Worm (Caenorhabditis elegans): ENCODE measurements around the gene tkr-1.

Gene tkr-1

DNA sequence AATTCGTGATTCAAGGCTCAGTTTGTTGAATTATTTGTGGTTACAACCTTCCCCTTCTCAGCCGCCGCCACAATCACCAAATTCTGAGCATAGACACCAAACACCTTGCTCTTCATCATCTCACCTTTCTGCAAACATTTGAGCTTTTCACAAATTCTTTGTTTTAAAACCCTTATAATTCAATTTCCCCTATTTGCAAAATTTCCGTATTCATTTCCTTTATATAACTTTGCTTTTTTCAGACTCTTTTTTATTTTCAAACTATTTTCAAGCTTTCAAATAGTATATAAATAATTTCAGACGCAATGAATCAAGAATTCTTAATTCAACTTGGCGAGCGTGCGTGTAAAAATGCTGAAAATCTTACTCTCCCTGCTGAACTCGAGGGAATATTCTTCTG is at the start of gene tkr-1:
TSS of gene tkr-1 (plus strand) at position 301 of the 400 bp plus-strand sequence.
- TF ChIP-seq W03F9.2 (tag; optimal IDR thresholded peaks at IDR 0.05) (no peak), dao-5 (tag; optimal IDR thresholded peaks at IDR 0.05) (no peak), him-1 (tag; optimal IDR thresholded peaks at IDR 0.05) (no peak)

ce11 chrIII:9334174-9334573 is 49.4 kb upstream of the tkr-1 start, which contains the start of gene elo-4:
TSS of gene elo-4 (minus strand) at chrIII:9334274.
- TF ChIP-seq dao-5 (tag; optimal IDR thresholded peaks at IDR 0.05) (no peak), him-1 (tag; optimal IDR thresholded peaks at IDR 0.05) (no peak)

DNA sequence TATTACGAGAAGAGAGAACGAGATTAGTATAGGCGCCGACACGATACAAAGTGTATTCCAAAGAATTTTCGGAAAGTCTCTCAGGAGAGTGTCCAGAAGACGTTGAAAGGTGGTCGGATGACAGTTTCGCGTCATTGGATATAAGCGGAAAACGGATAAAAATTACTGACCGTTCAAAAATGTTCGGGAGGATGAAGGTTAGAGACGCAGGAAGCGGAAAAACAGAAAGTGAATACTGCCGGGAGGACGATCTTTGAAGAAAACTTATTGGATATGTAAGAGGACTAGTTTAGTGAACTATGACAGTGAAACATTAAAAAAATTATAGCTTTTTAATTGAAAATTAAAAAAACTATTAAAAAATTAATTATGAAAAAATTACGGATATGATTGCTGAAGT is 48.5 kb upstream of the tkr-1 start:
- no peak for TF ChIP-seq him-1 (tag; optimal IDR thresholded peaks at IDR 0.05)
- no peak for TF ChIP-seq dao-5 (tag; optimal IDR thresholded peaks at IDR 0.05)
- no peak for TF ChIP-seq W03F9.2 (tag; optimal IDR thresholded peaks at IDR 0.05)

- no peak for TF ChIP-seq him-1 (tag; optimal IDR thresholded peaks at IDR 0.05)
These were observed 46.8 kb upstream of the tkr-1 start for ce11 chrIII:9336807-9337206.

DNA sequence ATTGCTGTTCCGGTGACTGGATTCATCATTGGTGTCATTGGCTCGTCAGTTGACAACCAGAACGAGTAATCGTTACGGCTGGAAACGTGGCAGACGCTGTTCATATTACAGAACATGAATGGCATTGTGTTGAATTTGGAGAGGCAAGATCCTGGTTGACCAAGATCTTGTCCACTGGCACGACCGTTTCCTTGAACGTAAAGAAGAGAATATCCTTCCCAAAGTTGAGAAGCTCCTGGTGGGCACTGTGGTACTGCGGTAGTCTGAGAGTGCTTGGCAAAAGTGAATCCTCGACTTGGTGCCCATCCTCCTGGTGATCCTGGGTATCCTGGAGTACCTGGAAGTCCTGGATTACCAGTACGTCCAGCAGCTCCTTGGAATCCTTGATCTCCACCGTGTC is 45.6 kb upstream of the tkr-1 start:
- no peak for TF ChIP-seq W03F9.2 (tag; optimal IDR thresholded peaks at IDR 0.05)

ce11 chrIII:9340025-9340424 is 43.6 kb upstream of the tkr-1 start:
- TF ChIP-seq W03F9.2 (tag; optimal IDR thresholded peaks at IDR 0.05) (no peak), him-1 (tag; optimal IDR thresholded peaks at IDR 0.05) (no peak), dao-5 (tag; optimal IDR thresholded peaks at IDR 0.05) (no peak)

ce11 chrIII:9344347-9344746 is 39.2 kb upstream of the tkr-1 start, which contains the start of gene emb-9:
TSS of gene emb-9 (minus strand) at chrIII:9344447.
- TF ChIP-seq W03F9.2 (tag; optimal IDR thresholded peaks at IDR 0.05) (no peak), him-1 (tag; optimal IDR thresholded peaks at IDR 0.05) (no peak), dao-5 (tag; optimal IDR thresholded peaks at IDR 0.05) (no peak)

- TF ChIP-seq W03F9.2 (tag; optimal IDR thresholded peaks at IDR 0.05) = no peak
- no peak for TF ChIP-seq dao-5 (tag; optimal IDR thresholded peaks at IDR 0.05)
- no peak for TF ChIP-seq him-1 (tag; optimal IDR thresholded peaks at IDR 0.05)
These were observed 37.5 kb upstream of the tkr-1 start for ce11 chrIII:9346114-9346513.

DNA sequence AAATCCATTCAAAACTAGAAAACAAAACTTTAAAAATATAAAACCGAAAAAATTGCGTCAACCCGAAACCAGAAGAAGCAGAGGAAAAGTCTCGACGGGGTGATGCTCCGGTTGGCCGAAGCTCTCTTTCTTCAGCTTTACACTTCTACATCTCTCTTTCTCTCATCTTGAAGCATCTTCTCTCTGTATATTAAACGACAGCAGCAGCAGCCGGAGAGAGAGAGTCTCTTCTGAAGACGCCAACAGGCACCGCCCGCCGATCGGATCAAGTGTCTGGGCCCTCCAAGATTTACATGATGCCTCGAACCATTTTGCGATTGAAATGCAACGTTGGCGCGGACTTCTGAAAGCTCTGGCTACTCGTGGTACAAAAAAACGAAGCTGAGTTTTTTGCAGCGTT is 36.9 kb upstream of the tkr-1 start:
- no peak for TF ChIP-seq W03F9.2 (tag; optimal IDR thresholded peaks at IDR 0.05)
- TF ChIP-seq him-1 (tag; optimal IDR thresholded peaks at IDR 0.05) = no peak
- TF ChIP-seq dao-5 (tag; optimal IDR thresholded peaks at IDR 0.05) = no peak

DNA sequence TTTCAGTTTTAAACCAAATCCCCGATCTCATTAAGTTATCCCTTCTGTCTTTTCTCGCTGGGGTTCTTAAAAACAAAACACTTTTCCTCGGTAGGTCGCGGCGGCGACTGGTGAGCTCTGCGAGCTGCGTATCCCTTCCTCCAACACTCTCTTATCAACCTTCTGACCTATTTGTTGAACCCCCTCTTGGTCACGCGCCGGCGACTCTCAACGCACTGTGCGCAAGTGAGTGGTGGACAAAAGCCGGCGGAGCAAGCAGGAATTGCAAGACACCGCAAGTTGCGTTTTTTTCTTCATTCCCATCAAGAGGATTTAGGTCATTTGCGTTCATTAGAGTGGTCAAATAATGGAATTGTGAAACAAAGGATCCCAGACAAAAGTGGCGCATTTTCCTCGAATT is 29.8 kb upstream of the tkr-1 start:
- no peak for TF ChIP-seq him-1 (tag; optimal IDR thresholded peaks at IDR 0.05)
- TF ChIP-seq dao-5 (tag; optimal IDR thresholded peaks at IDR 0.05) = no peak
- no peak for TF ChIP-seq W03F9.2 (tag; optimal IDR thresholded peaks at IDR 0.05)

DNA sequence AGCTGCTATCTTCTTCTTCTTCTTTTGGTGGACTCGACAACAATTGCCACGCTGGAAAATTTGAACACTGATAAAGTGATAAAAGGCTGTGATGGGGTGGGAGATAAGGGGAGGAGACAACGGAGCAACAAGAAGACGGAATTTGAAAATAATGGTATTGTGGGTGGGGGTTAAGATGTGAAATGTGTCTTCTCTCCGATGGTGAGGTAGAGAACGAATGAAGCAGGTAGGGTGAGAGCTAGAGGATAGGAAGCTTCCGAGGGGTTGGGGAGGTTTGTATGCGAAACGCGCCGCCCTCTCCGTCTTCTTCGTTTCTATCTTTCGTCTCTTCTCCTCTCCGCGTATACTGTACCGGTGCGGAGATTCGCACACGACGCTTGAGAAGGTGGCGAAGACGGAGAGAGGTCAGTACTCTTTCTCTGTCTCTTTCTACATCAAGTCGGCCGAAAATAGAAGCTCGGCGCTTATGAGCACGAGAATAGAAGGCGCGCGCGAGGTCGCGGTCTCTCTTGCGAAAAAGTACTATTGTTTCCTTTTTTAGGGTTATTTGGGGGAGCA is 28.1 kb upstream of the tkr-1 start, which contains the start of gene chtb-1:
TSS of gene chtb-1 (minus strand) at position 51 of the 558 bp plus-strand sequence.
- TF ChIP-seq him-1 (tag; optimal IDR thresholded peaks at IDR 0.05) (no peak), W03F9.2 (tag; optimal IDR thresholded peaks at IDR 0.05) (no peak), dao-5 (tag; optimal IDR thresholded peaks at IDR 0.05) (no peak)

DNA sequence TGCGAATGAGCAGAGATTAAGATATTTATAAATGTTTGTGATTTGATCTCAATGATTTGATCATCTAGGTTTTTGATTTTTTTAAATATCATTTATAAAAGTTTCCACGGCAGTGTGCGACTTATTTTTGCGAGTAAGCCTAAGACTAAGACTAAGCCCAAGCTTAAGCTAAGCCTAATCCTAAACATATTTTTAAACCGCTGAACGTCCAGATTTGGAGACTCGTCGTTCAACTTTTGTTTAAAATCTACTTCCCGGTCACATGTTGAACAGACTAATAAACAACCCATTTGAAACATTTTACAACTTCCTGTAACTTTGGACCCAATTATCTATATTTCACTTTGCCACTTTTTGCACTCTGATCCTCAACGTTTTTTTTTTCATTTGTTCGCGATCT is 24.5 kb upstream of the tkr-1 start, which contains the start of gene K04H4.5:
TSS of gene K04H4.5 (plus strand) at position 301 of the 400 bp plus-strand sequence.
- TF ChIP-seq dao-5 (tag; optimal IDR thresholded peaks at IDR 0.05) = no peak
- TF ChIP-seq him-1 (tag; optimal IDR thresholded peaks at IDR 0.05) = no peak
- no peak for TF ChIP-seq W03F9.2 (tag; optimal IDR thresholded peaks at IDR 0.05)

- TF ChIP-seq W03F9.2 (tag; optimal IDR thresholded peaks at IDR 0.05) (no peak), dao-5 (tag; optimal IDR thresholded peaks at IDR 0.05) (no peak), him-1 (tag; optimal IDR thresholded peaks at IDR 0.05) (no peak)
These were observed 22.4 kb upstream of the tkr-1 start, which contains the start of gene flp-25 for ce11 chrIII:9361228-9361627. TSS of gene flp-25 (plus strand) at chrIII:9361528.

ce11 chrIII:9366376-9366775 is 17.2 kb upstream of the tkr-1 start:
- TF ChIP-seq W03F9.2 (tag; optimal IDR thresholded peaks at IDR 0.05) = no peak

- TF ChIP-seq dao-5 (tag; optimal IDR thresholded peaks at IDR 0.05) (no peak), him-1 (tag; optimal IDR thresholded peaks at IDR 0.05) (no peak), W03F9.2 (tag; optimal IDR thresholded peaks at IDR 0.05) (no peak)
These were observed 16.6 kb upstream of the tkr-1 start, which contains the start of gene crn-6 for ce11 chrIII:9366971-9367370. TSS of gene crn-6 (plus strand) at chrIII:9367271.

Data from whole organism, L4/young adult.